Fruit fly (Drosophila melanogaster): ENCODE results near the gene CG32984.

- TF ChIP-seq CG11762 (GFP tag; optimal IDR thresholded peaks at IDR 0.05; ENCODE audit: insufficient read depth) (no peak), CG10669 (GFP tag; optimal IDR thresholded peaks at IDR 0.05) (no peak), Eip78C (GFP tag) (no peak), CG6276 (GFP tag; optimal IDR thresholded peaks at IDR 0.05) (no peak), vri (GFP tag; optimal IDR thresholded peaks at IDR 0.05) (peak; percentile 60), salr (GFP tag; optimal IDR thresholded peaks at IDR 0.05) (no peak), CG8119 (GFP tag; IDR thresholded peaks at IDR 0.05) (no peak), CG6163 (GFP tag; IDR thresholded peaks at IDR 0.05) (no peak), Sox102F (GFP tag; optimal IDR thresholded peaks at IDR 0.05) (no peak), fd85E (GFP tag; optimal IDR thresholded peaks at IDR 0.05) (no peak), Gug (GFP tag; IDR thresholded peaks at IDR 0.05) (no peak), Eip75B (GFP tag; optimal IDR thresholded peaks at IDR 0.05) (no peak), CG16779 (tag; optimal IDR thresholded peaks at IDR 0.05) (no peak), CG15336 (GFP tag; IDR thresholded peaks at IDR 0.05) (no peak)
These were observed 46.9 kb downstream of the CG32984 start, which contains the start of gene CG13102 for dm6 chr2L:9011543-9012238.
